Worm (Caenorhabditis elegans) whole organism, young adult: ENCODE measurements around the gene Y40A1A.2.

ENCODE experiments used
- C06A6.2 ChIP-seq: fragments of 200-800 bp; sonication (Bioruptor generic); conservative IDR thresholded peaks from 2 replicates; pipeline ENCODE4 v1.3.6; 2022; ENCODE audit warnings: missing genetic modification characterization, missing compliant biosample characterization
- F10E7.11 ChIP-seq: sonication (generic microtip); optimal IDR thresholded peaks from 2 replicates; lab custom pipeline; 2017; ENCODE audit warnings: mild to moderate bottlenecking, missing genetic modification characterization, moderate library complexity, missing compliant biosample characterization
- F33H1.4 ChIP-seq: fragments of 200-800 bp; sonication (Bioruptor generic); IDR thresholded peaks from 2 replicates; pipeline ENCODE4 v1.3.6; 2022; ENCODE audit warnings: missing genetic modification reagents, missing genetic modification characterization, missing compliant biosample characterization
- F37B4.10 ChIP-seq: fragments of 200-800 bp; sonication (Bioruptor generic); IDR thresholded peaks from 2 replicates; pipeline ENCODE4 v1.3.6; 2022; ENCODE audit warnings: missing genetic modification characterization, missing compliant biosample characterization
- F49E8.2 ChIP-seq: sonication (generic microtip); optimal IDR thresholded peaks from 3 replicates; lab custom pipeline; 2017; ENCODE audit warnings: missing genetic modification characterization, mild to moderate bottlenecking, missing compliant biosample characterization, antibody characterized with exemption, moderate library complexity; ENCODE audit not compliant: insufficient read depth
- K12H6.12 ChIP-seq: fragments of 200-800 bp; sonication (Bioruptor generic); optimal IDR thresholded peaks from 2 replicates; lab custom pipeline; 2018; ENCODE audit warnings: mild to moderate bottlenecking, missing genetic modification characterization, missing compliant biosample characterization
- Y67H2A.10 ChIP-seq: fragments of 200-800 bp; sonication (Bioruptor generic); conservative IDR thresholded peaks from 2 replicates; pipeline ENCODE4 v1.3.6; 2022; ENCODE audit warnings: missing genetic modification reagents, missing genetic modification characterization, missing compliant biosample characterization
- Y79H2A.3 ChIP-seq: fragments of 200-800 bp; sonication (Bioruptor generic); conservative IDR thresholded peaks from 2 replicates; pipeline ENCODE4 v1.3.6; 2022; ENCODE audit warnings: missing genetic modification reagents, missing genetic modification characterization, missing compliant biosample characterization
- Y95B8A.8 ChIP-seq: fragments of 200-800 bp; sonication (Bioruptor generic); IDR thresholded peaks from 2 replicates; pipeline ENCODE4 v1.3.6; 2022; ENCODE audit warnings: missing genetic modification reagents, missing genetic modification characterization, missing compliant biosample characterization
- akir-1 ChIP-seq: fragments of 200-800 bp; sonication (Bioruptor generic); optimal IDR thresholded peaks from 2 replicates; lab custom pipeline; 2018; ENCODE audit warnings: mild to moderate bottlenecking, missing genetic modification characterization, moderate library complexity, missing compliant biosample characterization
- attf-5 ChIP-seq: fragments of 200-800 bp; sonication (Bioruptor generic); optimal IDR thresholded peaks from 2 replicates; lab custom pipeline; 2018; ENCODE audit warnings: mild to moderate bottlenecking, missing genetic modification characterization, missing compliant biosample characterization
- attf-6 ChIP-seq: fragments of 200-800 bp; sonication (Bioruptor generic); IDR thresholded peaks from 2 replicates; pipeline ENCODE4 v1.3.6; 2022; ENCODE audit warnings: missing genetic modification reagents, missing genetic modification characterization, missing compliant biosample characterization
- bed-2 ChIP-seq: fragments of 200-800 bp; sonication (Bioruptor generic); IDR thresholded peaks from 2 replicates; pipeline ENCODE4 v1.3.6; 2022; ENCODE audit warnings: missing genetic modification reagents, missing genetic modification characterization, missing compliant biosample characterization
- cebp-1 ChIP-seq, 2 experiments: fragments of 200-800 bp in 1 of 2; sonication (Bioruptor generic) in 1 of 2; sonication (generic microtip) in 1 of 2; IDR thresholded peaks in 1 of 2; optimal IDR thresholded peaks in 1 of 2; 2 replicates each; pipeline versions ENCODE4 v1.3.6 to Lab custom; 2017 to 2022; ENCODE audit warnings: missing compliant biosample characterization in 2 of 2, missing genetic modification characterization in 2 of 2, mild to moderate bottlenecking in 1 of 2, missing genetic modification reagents in 1 of 2, moderate library complexity in 1 of 2
- cebp-2 ChIP-seq: fragments of 200-800 bp; sonication (Bioruptor generic); IDR thresholded peaks from 2 replicates; pipeline ENCODE4 v1.3.6; 2022; ENCODE audit warnings: missing genetic modification characterization, missing compliant biosample characterization
- ceh-40 ChIP-seq: fragments of 200-800 bp; sonication (Bioruptor generic); IDR thresholded peaks from 2 replicates; pipeline ENCODE4 v1.3.6; 2022; ENCODE audit warnings: missing genetic modification characterization, missing compliant biosample characterization
- dox-1 ChIP-seq: fragments of 200-800 bp; sonication (Bioruptor generic); IDR thresholded peaks from 2 replicates; pipeline ENCODE4 v1.3.6; 2022; ENCODE audit warnings: missing genetic modification reagents, missing genetic modification characterization, missing compliant biosample characterization
- hlh-26 ChIP-seq: fragments of 200-800 bp; sonication (Bioruptor generic); conservative IDR thresholded peaks from 2 replicates; pipeline ENCODE4 v1.3.6; 2022; ENCODE audit warnings: missing genetic modification reagents, missing genetic modification characterization, missing compliant biosample characterization
- hmg-1.2 ChIP-seq: fragments of 200-800 bp; sonication (Bioruptor generic); IDR thresholded peaks from 2 replicates; pipeline ENCODE4 v1.3.6; 2022; ENCODE audit warnings: missing genetic modification reagents, missing genetic modification characterization, missing compliant biosample characterization
- hmg-20 ChIP-seq: fragments of 200-800 bp; sonication (Bioruptor generic); IDR thresholded peaks from 2 replicates; pipeline ENCODE4 v1.3.6; 2022; ENCODE audit warnings: missing genetic modification reagents, missing genetic modification characterization, missing compliant biosample characterization
- hsf-1 ChIP-seq: fragments of 200-800 bp; sonication (Bioruptor generic); IDR thresholded peaks from 2 replicates; pipeline ENCODE4 v1.3.6; 2022; ENCODE audit warnings: missing genetic modification reagents, missing genetic modification characterization, missing compliant biosample characterization
- lag-1 ChIP-seq: fragments of 200-800 bp; sonication (Bioruptor generic); IDR thresholded peaks from 2 replicates; pipeline ENCODE4 v1.3.6; 2022; ENCODE audit warnings: missing genetic modification reagents, missing genetic modification characterization, missing compliant biosample characterization
- let-526 ChIP-seq: fragments of 200-800 bp; sonication (Bioruptor generic); IDR thresholded peaks from 2 replicates; pipeline ENCODE4 v1.3.6; 2022; ENCODE audit warnings: missing genetic modification reagents, missing genetic modification characterization, missing compliant biosample characterization
- let-607 ChIP-seq, 2 experiments: fragments of 200-800 bp in 1 of 2; sonication (Bioruptor generic) in 1 of 2; sonication (generic microtip) in 1 of 2; optimal IDR thresholded peaks; 2 replicates each; lab custom pipeline; 2016 to 2018; ENCODE audit warnings: mild to moderate bottlenecking in 2 of 2, missing compliant biosample characterization in 2 of 2, missing genetic modification characterization in 2 of 2, moderate library complexity in 2 of 2, missing genotype in 1 of 2
- lin-35 ChIP-seq, 3 experiments: fragments of 150-350 bp in 2 of 3; sonication (generic microtip) in 1 of 3; optimal IDR thresholded peaks; 2 replicates each; lab custom pipeline; 2014 to 2018; ENCODE audit warnings: missing biosample characterization in 3 of 3, missing genetic modification characterization in 3 of 3, missing genetic modification reagents in 3 of 3
- lsl-1 ChIP-seq: fragments of 200-800 bp; sonication (Bioruptor generic); optimal IDR thresholded peaks from 2 replicates; lab custom pipeline; 2018; ENCODE audit warnings: mild to moderate bottlenecking, missing genetic modification characterization, moderate library complexity, missing compliant biosample characterization
- lsy-27 ChIP-seq: sonication (generic microtip); optimal IDR thresholded peaks from 2 replicates; lab custom pipeline; 2017; ENCODE audit warnings: missing genetic modification characterization, mild to moderate bottlenecking, missing compliant biosample characterization, antibody characterized with exemption, missing genotype, borderline replicate concordance; ENCODE audit not compliant: insufficient read depth
- madf-10 ChIP-seq: sonication (generic microtip); optimal IDR thresholded peaks from 2 replicates; lab custom pipeline; 2016; ENCODE audit warnings: mild to moderate bottlenecking, missing genetic modification characterization, missing compliant biosample characterization
- nfya-1 ChIP-seq: sonication (generic microtip); optimal IDR thresholded peaks from 2 replicates; lab custom pipeline; 2017; ENCODE audit warnings: antibody characterized with exemption, missing compliant biosample characterization, missing genetic modification characterization, borderline replicate concordance; ENCODE audit not compliant: insufficient read depth
- nhr-90 ChIP-seq: sonication (generic microtip); optimal IDR thresholded peaks from 2 replicates; lab custom pipeline; 2016; ENCODE audit warnings: missing genotype, mild to moderate bottlenecking, missing genetic modification characterization, missing compliant biosample characterization
- pbrm-1 ChIP-seq: fragments of 200-800 bp; sonication (Bioruptor generic); IDR thresholded peaks from 2 replicates; pipeline ENCODE4 v1.3.6; 2022; ENCODE audit warnings: missing genetic modification reagents, missing genetic modification characterization, missing compliant biosample characterization
- rec-8 ChIP-seq, 2 experiments: sonication (generic microtip); optimal IDR thresholded peaks; 2 replicates each; lab custom pipeline; 2016; ENCODE audit warnings: mild to moderate bottlenecking in 2 of 2, missing genetic modification characterization in 2 of 2, missing genetic modification reagents in 2 of 2, missing genotype in 2 of 2, missing biosample characterization in 1 of 2, missing compliant biosample characterization in 1 of 2, moderate library complexity in 1 of 2
- rpc-1 ChIP-seq, 2 experiments: fragments of 150-350 bp in 1 of 2; sonication (generic microtip) in 1 of 2; optimal IDR thresholded peaks; 2 replicates each; lab custom pipeline; 2014 to 2018; ENCODE audit warnings: missing biosample characterization in 1 of 2, missing genetic modification characterization in 1 of 2, missing genetic modification reagents in 1 of 2, missing genotype in 1 of 2
- sea-2 ChIP-seq: fragments of 200-800 bp; sonication (Bioruptor generic); IDR thresholded peaks from 2 replicates; pipeline ENCODE4 v1.3.6; 2022; ENCODE audit warnings: missing genetic modification characterization, missing compliant biosample characterization
- snpc-1.1 ChIP-seq: sonication (generic microtip); optimal IDR thresholded peaks from 2 replicates; lab custom pipeline; 2017; ENCODE audit warnings: missing genetic modification characterization, mild to moderate bottlenecking, missing compliant biosample characterization, antibody characterized with exemption, moderate library complexity, missing genotype, missing genetic modification reagents; ENCODE audit not compliant: insufficient read depth
- snpc-3.4 ChIP-seq: sonication (generic microtip); optimal IDR thresholded peaks from 2 replicates; lab custom pipeline; 2017; ENCODE audit warnings: missing genetic modification characterization, mild to moderate bottlenecking, missing compliant biosample characterization, antibody characterized with exemption, moderate library complexity, missing genotype, missing genetic modification reagents
- sptf-2 ChIP-seq: fragments of 200-800 bp; sonication (Bioruptor generic); optimal IDR thresholded peaks from 2 replicates; lab custom pipeline; 2018; ENCODE audit warnings: mild to moderate bottlenecking, missing genetic modification characterization, missing compliant biosample characterization
- tbp1 ChIP-seq: fragments of 200-800 bp; sonication (Bioruptor generic); optimal IDR thresholded peaks from 2 replicates; lab custom pipeline; 2018; ENCODE audit warnings: mild to moderate bottlenecking, missing genetic modification characterization, missing compliant biosample characterization
- unc-62 ChIP-seq: fragments of 150-350 bp; optimal IDR thresholded peaks from 2 replicates; lab custom pipeline; 2014; ENCODE audit warnings: missing biosample characterization, missing genetic modification reagents, missing genetic modification characterization
- xnd-1 ChIP-seq: sonication (generic microtip); optimal IDR thresholded peaks from 2 replicates; lab custom pipeline; 2016; ENCODE audit warnings: missing genotype, missing genetic modification reagents, missing genetic modification characterization, missing compliant biosample characterization
- ztf-22 ChIP-seq: fragments of 200-800 bp; sonication (Bioruptor generic); optimal IDR thresholded peaks from 2 replicates; lab custom pipeline; 2018; ENCODE audit warnings: mild to moderate bottlenecking, missing genetic modification characterization, moderate library complexity, missing compliant biosample characterization
- ztf-6 ChIP-seq: fragments of 200-800 bp; sonication (Bioruptor generic); IDR thresholded peaks from 2 replicates; pipeline ENCODE4 v1.3.6; 2022; ENCODE audit warnings: missing genetic modification reagents, missing genetic modification characterization, missing compliant biosample characterization

Y40A1A.2 gene

ce11 chrX:2012491-2013201 lies 22.1 kb downstream of the Y40A1A.2 start, which contains the start of gene Y102A11A.9:
Gene Y102A11A.9 (plus strand): TSS chrX:2013151.
- TF ChIP-seq tbp1 (GFP tag; lab: Kevin White, UChicago) (no peak), ztf-6 (GFP tag; lab: Robert Waterston, UW) (no peak), lag-1 (GFP tag; lab: Robert Waterston, UW) (no peak), sptf-2 (GFP tag; lab: Kevin White, UChicago) (no peak), Y79H2A.3 (GFP tag; lab: Robert Waterston, UW) (no peak), F10E7.11 (tag; lab: Kevin White, UChicago) (no peak), attf-6 (GFP tag; lab: Robert Waterston, UW) (no peak), hmg-1.2 (no peak), Y95B8A.8 (GFP tag; lab: Robert Waterston, UW) (no peak), K12H6.12 (tag; lab: Kevin White, UChicago) (no peak), sea-2 (GFP tag; lab: Robert Waterston, UW) (no peak), hmg-20 (GFP tag; lab: Robert Waterston, UW) (no peak), rec-8 (tag; optimal IDR thresholded peaks at IDR 0.05; lab: Kevin White, UChicago) (no peak), cebp-2 (no peak), Y67H2A.10 (GFP tag; lab: Robert Waterston, UW) (no peak)

ce11 chrX:2013912-2014311 lies 23.4 kb downstream of the Y40A1A.2 start:
- TF ChIP-seq ztf-22 (GFP tag; lab: Kevin White, UChicago) (no peak), attf-6 (GFP tag; lab: Robert Waterston, UW) (no peak), cebp-1 (GFP tag; IDR thresholded peaks at IDR 0.05; lab: Robert Waterston, UW) (peak; percentile 88), cebp-1 (tag; optimal IDR thresholded peaks at IDR 0.05; lab: Kevin White, UChicago) (peak; percentile 95), ceh-40 (no peak), attf-5 (GFP tag; lab: Kevin White, UChicago) (no peak), C06A6.2 (no peak), unc-62 (peak; percentile 84), lin-35 (GFP tag; optimal IDR thresholded peaks at IDR 0.05; lab: Kevin White, UChicago) (no peak)

DNA sequence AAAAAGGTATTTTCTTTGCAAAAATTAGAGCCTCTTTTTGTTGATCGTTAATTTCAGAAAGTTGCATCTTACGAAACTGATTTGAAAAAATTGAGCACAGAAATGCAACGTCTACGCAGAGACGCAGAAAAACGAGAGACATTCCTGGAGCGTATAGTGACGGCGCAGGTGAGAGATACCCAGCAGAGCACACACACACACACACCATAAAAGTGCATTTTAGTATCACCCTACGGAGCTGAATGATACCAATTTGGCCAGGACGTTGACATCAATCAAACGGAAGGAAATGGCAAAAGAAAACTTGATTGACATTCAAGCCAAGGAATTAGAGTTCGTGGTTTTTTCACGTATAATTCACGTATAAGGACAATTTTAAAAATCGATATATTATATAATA lies 24.0 kb downstream of the Y40A1A.2 start:
- TF ChIP-seq F33H1.4 (GFP tag; lab: Robert Waterston, UW) (no peak), hlh-26 (GFP tag; lab: Robert Waterston, UW) (no peak), K12H6.12 (tag; lab: Kevin White, UChicago) (no peak), snpc-1.1 (tag; lab: Kevin White, UChicago) (no peak), F37B4.10 (GFP tag; lab: Robert Waterston, UW) (no peak), madf-10 (tag; lab: Kevin White, UChicago) (no peak), let-526 (GFP tag; lab: Robert Waterston, UW) (no peak), lsy-27 (tag; lab: Kevin White, UChicago) (no peak), C06A6.2 (no peak), nfya-1 (tag; lab: Kevin White, UChicago) (no peak), let-607 (tag; optimal IDR thresholded peaks at IDR 0.05; lab: Kevin White, UChicago) (peak; percentile 43 to 65), rpc-1 (optimal IDR thresholded peaks at IDR 0.05; lab: Kevin White, UChicago) (no peak), rpc-1 (tag; optimal IDR thresholded peaks at IDR 0.05; lab: Kevin White, UChicago) (no peak), F49E8.2 (tag; lab: Kevin White, UChicago) (no peak), lsl-1 (no peak), cebp-1 (GFP tag; IDR thresholded peaks at IDR 0.05; lab: Robert Waterston, UW) (no peak), cebp-1 (tag; optimal IDR thresholded peaks at IDR 0.05; lab: Kevin White, UChicago) (peak; percentile 45), nhr-90 (no peak), dox-1 (GFP tag; lab: Robert Waterston, UW) (peak; percentile 60; the same call in 1 of the 2 replicates), akir-1 (GFP tag; lab: Kevin White, UChicago) (no peak), pbrm-1 (no peak), cebp-2 (no peak), xnd-1 (no peak), snpc-3.4 (tag; lab: Kevin White, UChicago) (no peak), bed-2 (GFP tag; lab: Robert Waterston, UW) (no peak), hsf-1 (no peak)
